Worm (Caenorhabditis elegans) whole organism, L1 larva: ENCODE measurements around the gene xbx-9.

Experiments
- ceh-8 ChIP-seq: fragments of 200-800 bp; sonication (Bioruptor generic); optimal IDR thresholded peaks from 2 replicates; lab custom pipeline; 2018; ENCODE audit warnings: mild to moderate bottlenecking, missing genetic modification characterization, moderate library complexity, missing compliant biosample characterization
- ceh-82 ChIP-seq, 3 experiments: fragments of 150-350 bp in 1 of 3; sonication (generic microtip) in 2 of 3; optimal IDR thresholded peaks; 2 replicates each; lab custom pipeline; 2014 to 2017; ENCODE audit warnings: missing biosample characterization in 3 of 3, missing genetic modification characterization in 3 of 3
- ceh-88 ChIP-seq: fragments of 200-800 bp; sonication (Bioruptor generic); IDR thresholded peaks from 2 replicates; pipeline ENCODE4 v1.3.6; 2022; ENCODE audit warnings: missing genetic modification characterization, missing compliant biosample characterization
- efl-1 ChIP-seq, 4 experiments: fragments of 150-350 bp; optimal IDR thresholded peaks in 3 of 4; peaks in 1 of 4; 1 replicate in 1 of 4; 2 replicates in 3 of 4; lab custom pipeline; 2014; ENCODE audit warnings: missing biosample characterization in 2 of 4, missing genetic modification characterization in 2 of 4, missing genetic modification reagents in 2 of 4
- fkh-8 ChIP-seq: sonication (generic microtip); optimal IDR thresholded peaks from 2 replicates; lab custom pipeline; 2016; ENCODE audit warnings: mild to moderate bottlenecking, missing genetic modification characterization, missing compliant biosample characterization
- fos-1 ChIP-seq: fragments of 150-350 bp; optimal IDR thresholded peaks from 2 replicates; lab custom pipeline; 2014; ENCODE audit warnings: missing biosample characterization, missing genetic modification characterization
- hlh-17 ChIP-seq: fragments of 200-800 bp; sonication (Bioruptor generic); optimal IDR thresholded peaks from 2 replicates; lab custom pipeline; 2018; ENCODE audit warnings: missing genetic modification characterization, mild to moderate bottlenecking, missing compliant biosample characterization, moderate library complexity, borderline replicate concordance
- nhr-237 ChIP-seq: fragments of 150-350 bp; optimal IDR thresholded peaks from 2 replicates; lab custom pipeline; 2014; ENCODE audit warnings: missing biosample characterization, missing genetic modification characterization
- nhr-90 ChIP-seq: sonication (generic microtip); optimal IDR thresholded peaks from 2 replicates; lab custom pipeline; 2016; ENCODE audit warnings: mild to moderate bottlenecking, missing genetic modification characterization, missing compliant biosample characterization; ENCODE audit not compliant: poor library complexity
- pax-3 ChIP-seq: fragments of 200-800 bp; sonication (Bioruptor generic); optimal IDR thresholded peaks from 2 replicates; lab custom pipeline; 2018; ENCODE audit warnings: mild to moderate bottlenecking, missing genetic modification characterization, moderate library complexity, missing compliant biosample characterization
- rnt-1 ChIP-seq: sonication (generic microtip); optimal IDR thresholded peaks from 2 replicates; lab custom pipeline; 2016; ENCODE audit warnings: mild to moderate bottlenecking, missing genetic modification characterization, moderate library complexity, missing compliant biosample characterization
- skn-1 ChIP-seq: fragments of 150-350 bp; optimal IDR thresholded peaks from 2 replicates; lab custom pipeline; 2014; ENCODE audit warnings: missing biosample characterization, missing genetic modification characterization
- snpc-4 ChIP-seq: fragments of 150-350 bp; optimal IDR thresholded peaks from 2 replicates; lab custom pipeline; 2014; ENCODE audit warnings: missing biosample characterization, missing genetic modification characterization
- snu-23 ChIP-seq: sonication (generic microtip); optimal IDR thresholded peaks from 2 replicates; lab custom pipeline; 2016; ENCODE audit warnings: missing genetic modification characterization, missing compliant biosample characterization
- unc-30 ChIP-seq: sonication (generic microtip); optimal IDR thresholded peaks from 2 replicates; lab custom pipeline; 2017; ENCODE audit warnings: missing biosample characterization, missing genetic modification characterization
- xbp-1 ChIP-seq: sonication (generic microtip); optimal IDR thresholded peaks from 2 replicates; lab custom pipeline; 2016; ENCODE audit warnings: missing genetic modification characterization, missing compliant biosample characterization

Gene xbx-9

DNA sequence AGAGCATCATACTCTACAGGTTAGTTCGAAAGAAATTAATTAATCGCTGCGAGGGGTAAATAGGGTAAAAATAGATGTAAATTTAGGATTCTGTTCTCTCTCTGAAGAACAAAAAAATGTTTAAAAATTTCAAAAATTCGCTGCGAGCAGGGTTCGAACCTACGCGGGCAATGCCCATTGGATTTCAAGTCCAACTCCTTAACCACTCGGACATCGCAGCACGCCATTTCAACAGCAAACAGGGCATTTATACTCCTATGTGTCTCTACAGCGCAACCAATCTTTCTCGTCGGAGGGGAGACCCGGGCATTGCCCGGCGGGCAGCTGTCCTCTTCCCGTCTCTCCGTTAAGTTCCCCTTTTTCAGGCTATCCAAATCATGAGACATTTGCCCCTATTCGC is 46.2 kb downstream of the xbx-9 start (continued):
- peak; percentile 53 for TF ChIP-seq rnt-1
- TF ChIP-seq skn-1 (tag; lab: Kevin White, UChicago) = no peak
- TF ChIP-seq efl-1 (optimal IDR thresholded peaks at IDR 0.05; lab: Kevin White, UChicago) = peak; percentile 35 to 51
- TF ChIP-seq efl-1 (GFP tag; optimal IDR thresholded peaks at IDR 0.05 in 1 of 2; lab: Kevin White, UChicago) = peak; percentile 41 to 93
- TF ChIP-seq ceh-8 (GFP tag; lab: Kevin White, UChicago) = no peak
- no peak for TF ChIP-seq fos-1
- TF ChIP-seq, all 84 proteins: peak for 30

- TF ChIP-seq ceh-88 (GFP tag; lab: Robert Waterston, UW) (no peak), hlh-17 (GFP tag; lab: Kevin White, UChicago) (no peak), snpc-4 (tag; lab: Kevin White, UChicago) (no peak), snu-23 (GFP tag; lab: Kevin White, UChicago) (no peak), pax-3 (tag; lab: Kevin White, UChicago) (peak; percentile 41), xbp-1 (tag; lab: Kevin White, UChicago) (no peak), fkh-8 (tag; lab: Kevin White, UChicago) (peak; percentile 7), efl-1 (optimal IDR thresholded peaks at IDR 0.05; lab: Kevin White, UChicago) (no peak), efl-1 (GFP tag; optimal IDR thresholded peaks at IDR 0.05 in 1 of 2; lab: Kevin White, UChicago) (no peak), unc-30 (tag; lab: Kevin White, UChicago) (no peak), ceh-82 (tag; optimal IDR thresholded peaks at IDR 0.05; lab: Kevin White, UChicago) (no peak), nhr-90 (tag; lab: Kevin White, UChicago) (no peak), nhr-237 (tag; lab: Kevin White, UChicago) (no peak)
These were observed 50.9 kb downstream of the xbx-9 start, which contains the start of gene sre-20 for ce11 chrV:12784861-12785260. Gene sre-20, minus strand, starts transcription at chrV:12784961.
